Worm (Caenorhabditis elegans) whole organism, L1 larva: Measurements from ENCODE around the gene Y39F10A.3.

Experiments
- C16A3.4 ChIP-seq: fragments of 150-350 bp; optimal IDR thresholded peaks from 2 replicates; lab custom pipeline; 2014; ENCODE audit warnings: missing biosample characterization, missing genetic modification characterization
- Y116A8C.19 ChIP-seq: sonication (generic microtip); optimal IDR thresholded peaks from 2 replicates; lab custom pipeline; 2016; ENCODE audit warnings: missing compliant biosample characterization, missing genetic modification characterization, borderline replicate concordance
- alr-1 ChIP-seq: fragments of 200-800 bp; sonication (Bioruptor generic); optimal IDR thresholded peaks from 2 replicates; lab custom pipeline; 2018; ENCODE audit warnings: borderline replicate concordance, mild to moderate bottlenecking, missing genetic modification characterization, missing compliant biosample characterization
- aly-2 ChIP-seq: fragments of 150-350 bp; optimal IDR thresholded peaks from 2 replicates; lab custom pipeline; 2014; ENCODE audit warnings: missing biosample characterization, missing genetic modification characterization
- ama-1 ChIP-seq: fragments of 150-350 bp; optimal IDR thresholded peaks from 2 replicates; lab custom pipeline; 2014
- ceh-82 ChIP-seq, 3 experiments: fragments of 150-350 bp in 1 of 3; sonication (generic microtip) in 2 of 3; optimal IDR thresholded peaks; 2 replicates each; lab custom pipeline; 2014 to 2017; ENCODE audit warnings: missing biosample characterization in 3 of 3, missing genetic modification characterization in 3 of 3
- dpl-1 ChIP-seq, 3 experiments: fragments of 150-350 bp in 2 of 3; sonication (generic microtip) in 1 of 3; optimal IDR thresholded peaks; 2 replicates each; lab custom pipeline; 2014 to 2017; ENCODE audit warnings: missing biosample characterization in 3 of 3, missing genetic modification characterization in 3 of 3, missing genetic modification reagents in 3 of 3
- efl-1 ChIP-seq, 4 experiments: fragments of 150-350 bp; optimal IDR thresholded peaks in 3 of 4; peaks in 1 of 4; 1 replicate in 1 of 4; 2 replicates in 3 of 4; lab custom pipeline; 2014; ENCODE audit warnings: missing biosample characterization in 2 of 4, missing genetic modification characterization in 2 of 4, missing genetic modification reagents in 2 of 4
- efl-3 ChIP-seq: fragments of 200-800 bp; sonication (Bioruptor generic); optimal IDR thresholded peaks from 2 replicates; lab custom pipeline; 2018; ENCODE audit warnings: mild to moderate bottlenecking, missing genetic modification characterization, missing compliant biosample characterization
- egl-13 ChIP-seq: sonication (generic microtip); optimal IDR thresholded peaks from 2 replicates; lab custom pipeline; 2016; ENCODE audit warnings: missing genotype, missing genetic modification reagents, missing genetic modification characterization, missing compliant biosample characterization
- fos-1 ChIP-seq: fragments of 150-350 bp; optimal IDR thresholded peaks from 2 replicates; lab custom pipeline; 2014; ENCODE audit warnings: missing biosample characterization, missing genetic modification characterization
- grh-1 ChIP-seq: fragments of 200-800 bp; sonication (Bioruptor generic); IDR thresholded peaks from 2 replicates; pipeline ENCODE4 v1.3.6; 2022; ENCODE audit warnings: missing genetic modification reagents, missing genetic modification characterization, missing compliant biosample characterization
- hlh-4 ChIP-seq: sonication (generic microtip); optimal IDR thresholded peaks from 2 replicates; lab custom pipeline; 2016; ENCODE audit warnings: mild to moderate bottlenecking, missing genetic modification characterization, missing compliant biosample characterization
- hpl-2 ChIP-seq: fragments of 150-350 bp; optimal IDR thresholded peaks from 2 replicates; lab custom pipeline; 2014; ENCODE audit warnings: missing biosample characterization, missing genetic modification reagents, missing genetic modification characterization
- irx-1 ChIP-seq: sonication (generic microtip); optimal IDR thresholded peaks from 2 replicates; lab custom pipeline; 2016; ENCODE audit warnings: missing genetic modification characterization, missing compliant biosample characterization
- isw-1 ChIP-seq: fragments of 200-800 bp; sonication (Bioruptor generic); IDR thresholded peaks from 2 replicates; pipeline ENCODE4 v1.3.6; 2022; ENCODE audit warnings: missing genetic modification characterization, missing compliant biosample characterization
- lin-13 ChIP-seq: fragments of 150-350 bp; optimal IDR thresholded peaks from 2 replicates; lab custom pipeline; 2014; ENCODE audit warnings: missing biosample characterization, missing genetic modification reagents, missing genetic modification characterization
- lin-14 ChIP-seq: fragments of 200-800 bp; sonication (Bioruptor generic); optimal IDR thresholded peaks from 2 replicates; lab custom pipeline; 2018; ENCODE audit warnings: mild to moderate bottlenecking, missing genetic modification characterization, moderate library complexity, missing compliant biosample characterization
- lin-39 ChIP-seq: fragments of 150-350 bp; optimal IDR thresholded peaks from 2 replicates; lab custom pipeline; 2014; ENCODE audit warnings: missing biosample characterization, missing genetic modification reagents, missing genetic modification characterization
- lir-3 ChIP-seq: sonication (generic microtip); optimal IDR thresholded peaks from 2 replicates; lab custom pipeline; 2016; ENCODE audit warnings: mild to moderate bottlenecking, missing genetic modification characterization, moderate library complexity, missing compliant biosample characterization; ENCODE audit not compliant: poor library complexity
- lsy-2 ChIP-seq, 2 experiments: fragments of 150-350 bp; optimal IDR thresholded peaks; 2 replicates each; lab custom pipeline; 2014; ENCODE audit warnings: missing biosample characterization in 2 of 2, missing genetic modification characterization in 2 of 2
- mdl-1 ChIP-seq, 2 experiments: fragments of 150-350 bp; optimal IDR thresholded peaks; 2 replicates each; lab custom pipeline; 2014 to 2017; ENCODE audit warnings: missing biosample characterization in 2 of 2, missing genetic modification characterization in 2 of 2, inconsistent platforms in 1 of 2
- mef-2 ChIP-seq: fragments of 150-350 bp; optimal IDR thresholded peaks from 2 replicates; lab custom pipeline; 2014; ENCODE audit warnings: missing biosample characterization, missing genetic modification characterization
- mep-1 ChIP-seq: fragments of 150-350 bp; optimal IDR thresholded peaks from 2 replicates; lab custom pipeline; 2014; ENCODE audit warnings: missing biosample characterization, missing genetic modification characterization
- nhr-11 ChIP-seq: fragments of 150-350 bp; optimal IDR thresholded peaks from 2 replicates; lab custom pipeline; 2014; ENCODE audit warnings: missing biosample characterization, missing genetic modification characterization
- nhr-12 ChIP-seq: sonication (generic microtip); optimal IDR thresholded peaks from 2 replicates; lab custom pipeline; 2017; ENCODE audit warnings: missing biosample characterization, missing genetic modification characterization
- nhr-20 ChIP-seq: sonication (generic microtip); optimal IDR thresholded peaks from 2 replicates; lab custom pipeline; 2016; ENCODE audit warnings: mild to moderate bottlenecking, missing genetic modification characterization, missing compliant biosample characterization
- nhr-237 ChIP-seq: fragments of 150-350 bp; optimal IDR thresholded peaks from 2 replicates; lab custom pipeline; 2014; ENCODE audit warnings: missing biosample characterization, missing genetic modification characterization
- nhr-47 ChIP-seq: sonication (generic microtip); optimal IDR thresholded peaks from 2 replicates; lab custom pipeline; 2016; ENCODE audit warnings: mild to moderate bottlenecking, missing genetic modification characterization, moderate library complexity, missing compliant biosample characterization
- nhr-77 ChIP-seq: fragments of 150-350 bp; optimal IDR thresholded peaks from 2 replicates; lab custom pipeline; 2014; ENCODE audit warnings: missing biosample characterization, missing genetic modification characterization
- nhr-84 ChIP-seq: sonication (generic microtip); optimal IDR thresholded peaks from 2 replicates; lab custom pipeline; 2017; ENCODE audit warnings: missing biosample characterization, missing genetic modification characterization
- nhr-90 ChIP-seq: sonication (generic microtip); optimal IDR thresholded peaks from 2 replicates; lab custom pipeline; 2016; ENCODE audit warnings: mild to moderate bottlenecking, missing genetic modification characterization, missing compliant biosample characterization; ENCODE audit not compliant: poor library complexity
- pag-3 ChIP-seq: sonication (generic microtip); optimal IDR thresholded peaks from 2 replicates; lab custom pipeline; 2017; ENCODE audit warnings: missing genetic modification characterization, mild to moderate bottlenecking, missing compliant biosample characterization, antibody characterized with exemption, borderline replicate concordance; ENCODE audit not compliant: insufficient read depth
- rnt-1 ChIP-seq: sonication (generic microtip); optimal IDR thresholded peaks from 2 replicates; lab custom pipeline; 2016; ENCODE audit warnings: mild to moderate bottlenecking, missing genetic modification characterization, moderate library complexity, missing compliant biosample characterization
- skn-1 ChIP-seq: fragments of 150-350 bp; optimal IDR thresholded peaks from 2 replicates; lab custom pipeline; 2014; ENCODE audit warnings: missing biosample characterization, missing genetic modification characterization
- snu-23 ChIP-seq: sonication (generic microtip); optimal IDR thresholded peaks from 2 replicates; lab custom pipeline; 2016; ENCODE audit warnings: missing genetic modification characterization, missing compliant biosample characterization
- sptf-1 ChIP-seq: fragments of 150-350 bp; optimal IDR thresholded peaks from 2 replicates; lab custom pipeline; 2014; ENCODE audit warnings: missing biosample characterization, missing genetic modification characterization
- sup-37 ChIP-seq: fragments of 200-800 bp; sonication (Bioruptor generic); optimal IDR thresholded peaks from 2 replicates; lab custom pipeline; 2018; ENCODE audit warnings: mild to moderate bottlenecking, missing genetic modification characterization, missing compliant biosample characterization
- swsn-7 ChIP-seq: sonication (generic microtip); optimal IDR thresholded peaks from 2 replicates; lab custom pipeline; 2016; ENCODE audit warnings: missing genetic modification characterization, missing compliant biosample characterization
- unc-30 ChIP-seq: sonication (generic microtip); optimal IDR thresholded peaks from 2 replicates; lab custom pipeline; 2017; ENCODE audit warnings: missing biosample characterization, missing genetic modification characterization
- unc-86 ChIP-seq: sonication (generic microtip); optimal IDR thresholded peaks from 2 replicates; lab custom pipeline; 2016; ENCODE audit warnings: missing genetic modification characterization, missing compliant biosample characterization
- vab-15 ChIP-seq: sonication (generic microtip); optimal IDR thresholded peaks from 2 replicates; lab custom pipeline; 2017; ENCODE audit warnings: missing genotype, mild to moderate bottlenecking, missing genetic modification characterization, missing compliant biosample characterization
- zag-1 ChIP-seq: fragments of 150-350 bp; optimal IDR thresholded peaks from 2 replicates; lab custom pipeline; 2014; ENCODE audit warnings: missing biosample characterization, missing genetic modification characterization
- zip-4 ChIP-seq: fragments of 200-800 bp; sonication (Bioruptor generic); optimal IDR thresholded peaks from 2 replicates; lab custom pipeline; 2018; ENCODE audit warnings: mild to moderate bottlenecking, missing genetic modification characterization, moderate library complexity, missing compliant biosample characterization
- ztf-4 ChIP-seq: fragments of 150-350 bp; optimal IDR thresholded peaks from 2 replicates; lab custom pipeline; 2014; ENCODE audit warnings: missing biosample characterization, missing genetic modification characterization

Y39F10A.3 gene

DNA sequence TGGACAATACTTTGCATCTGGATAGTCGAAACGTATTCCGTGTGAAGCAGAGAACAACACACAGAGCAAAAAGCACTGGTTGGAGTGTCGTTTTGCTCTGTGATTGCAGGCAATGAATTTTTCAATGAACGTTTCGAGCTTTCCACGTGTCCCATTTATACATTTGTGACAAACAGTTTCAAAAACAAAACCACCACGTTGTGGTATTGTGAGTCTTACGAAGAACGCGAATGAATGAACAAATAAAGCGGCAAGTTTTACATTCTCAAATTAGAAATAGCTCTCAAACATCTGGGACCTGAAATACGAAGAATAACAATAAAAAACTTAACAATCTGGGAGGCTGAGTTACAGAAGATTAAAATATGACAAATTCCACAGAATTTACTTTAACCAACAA, 9.0 kb upstream of the Y39F10A.3 start, which contains the start of gene F46F5.1:
Gene F46F5.1, minus strand, starts transcription at position 101 of the 400 bp plus-strand sequence.
- TF ChIP-seq efl-1 (optimal IDR thresholded peaks at IDR 0.05; lab: Kevin White, UChicago), result no peak
- no peak for TF ChIP-seq efl-1 (GFP tag; optimal IDR thresholded peaks at IDR 0.05 in 1 of 2; lab: Kevin White, UChicago)
- no peak for TF ChIP-seq Y116A8C.19 (tag; lab: Kevin White, UChicago)
- no peak for TF ChIP-seq nhr-11 (tag; lab: Kevin White, UChicago)
- TF ChIP-seq ceh-82 (tag; optimal IDR thresholded peaks at IDR 0.05; lab: Kevin White, UChicago), result no peak
- TF ChIP-seq nhr-20 (tag; lab: Kevin White, UChicago), result no peak
- TF ChIP-seq nhr-237 (tag; lab: Kevin White, UChicago), result no peak
- no peak for TF ChIP-seq ztf-4 (tag; lab: Kevin White, UChicago)
- no peak for TF ChIP-seq pag-3 (tag; lab: Kevin White, UChicago)
- no peak for TF ChIP-seq vab-15 (tag; lab: Kevin White, UChicago)
- TF ChIP-seq egl-13 (tag; lab: Kevin White, UChicago), result no peak
- TF ChIP-seq nhr-77 (tag; lab: Kevin White, UChicago), result no peak
- no peak for TF ChIP-seq mdl-1 (tag; optimal IDR thresholded peaks at IDR 0.05; lab: Kevin White, UChicago)
- TF ChIP-seq lir-3 (tag; lab: Kevin White, UChicago), result no peak
- TF ChIP-seq zag-1 (tag; lab: Kevin White, UChicago), result no peak
- no peak for TF ChIP-seq zip-4 (GFP tag; lab: Kevin White, UChicago)
- TF ChIP-seq hlh-4, result no peak
- TF ChIP-seq unc-86 (tag; lab: Kevin White, UChicago), result no peak
- TF ChIP-seq lin-39 (tag; lab: Kevin White, UChicago), result no peak
- TF ChIP-seq unc-30 (tag; lab: Kevin White, UChicago), result no peak

DNA sequence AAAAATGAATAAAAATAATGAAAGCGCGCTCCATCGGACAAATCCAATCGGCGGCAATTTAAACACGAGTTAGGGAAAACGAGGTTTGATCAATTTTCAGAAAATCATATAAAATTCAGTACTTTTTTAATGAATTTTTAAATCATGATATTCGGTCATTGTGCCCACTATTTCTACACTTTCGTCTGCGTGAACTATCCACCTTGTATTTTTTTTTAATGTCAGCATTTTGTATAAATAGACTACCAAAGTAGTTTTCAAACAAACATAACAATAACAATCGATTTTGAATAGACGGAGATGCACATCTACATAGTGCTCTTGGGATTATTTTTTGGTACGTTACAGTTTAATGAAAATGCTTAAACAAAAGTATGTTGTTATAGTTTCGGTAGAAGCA, 5.3 kb upstream of the Y39F10A.3 start, which contains the start of gene F46F5.15:
Gene F46F5.15, plus strand, starts transcription at position 301 of the 400 bp plus-strand sequence.
- TF ChIP-seq efl-1 (optimal IDR thresholded peaks at IDR 0.05; lab: Kevin White, UChicago), result no peak
- TF ChIP-seq efl-1 (GFP tag; optimal IDR thresholded peaks at IDR 0.05 in 1 of 2; lab: Kevin White, UChicago), result no peak
- no peak for TF ChIP-seq efl-3 (GFP tag; lab: Kevin White, UChicago)
- TF ChIP-seq nhr-84, result no peak
- TF ChIP-seq isw-1 (GFP tag; lab: Robert Waterston, UW), result no peak
- no peak for TF ChIP-seq C16A3.4 (tag; lab: Kevin White, UChicago)
- no peak for TF ChIP-seq alr-1 (tag; lab: Kevin White, UChicago)
- TF ChIP-seq unc-30 (tag; lab: Kevin White, UChicago), result no peak
- TF ChIP-seq lsy-2 (tag; optimal IDR thresholded peaks at IDR 0.05; lab: Kevin White, UChicago), result no peak
- TF ChIP-seq lin-13 (GFP tag; lab: Kevin White, UChicago), result no peak
- TF ChIP-seq lin-14 (GFP tag; lab: Kevin White, UChicago), result no peak
- TF ChIP-seq snu-23 (GFP tag; lab: Kevin White, UChicago), result no peak
- no peak for TF ChIP-seq swsn-7 (tag; lab: Kevin White, UChicago)
- no peak for TF ChIP-seq rnt-1 (tag; lab: Kevin White, UChicago)
- TF ChIP-seq mep-1 (tag; lab: Kevin White, UChicago), result no peak
- no peak for TF ChIP-seq ama-1 (lab: Kevin White, UChicago)
- TF ChIP-seq sptf-1 (tag; lab: Kevin White, UChicago), result no peak
- no peak for TF ChIP-seq sup-37
- no peak for TF ChIP-seq hlh-4
- TF ChIP-seq, all 84 proteins: peak for 0

ce11 chrII:786938-787337, 4.1 kb upstream of the Y39F10A.3 start, which contains the start of gene F46F5.16:
TSS of gene F46F5.16 (plus strand) at chrII:787238.
- TF ChIP-seq skn-1 (no peak), mef-2 (tag; lab: Kevin White, UChicago) (no peak), grh-1 (GFP tag; lab: Robert Waterston, UW) (no peak), nhr-20 (tag; lab: Kevin White, UChicago) (no peak), aly-2 (tag; lab: Kevin White, UChicago) (no peak), nhr-12 (tag; lab: Kevin White, UChicago) (no peak), nhr-77 (tag; lab: Kevin White, UChicago) (no peak), nhr-90 (no peak), hpl-2 (GFP tag; lab: Kevin White, UChicago) (no peak), swsn-7 (tag; lab: Kevin White, UChicago) (no peak), irx-1 (tag; lab: Kevin White, UChicago) (no peak), dpl-1 (GFP tag; optimal IDR thresholded peaks at IDR 0.05; lab: Kevin White, UChicago) (no peak), nhr-47 (tag; lab: Kevin White, UChicago) (no peak), isw-1 (GFP tag; lab: Robert Waterston, UW) (no peak), egl-13 (tag; lab: Kevin White, UChicago) (no peak), unc-30 (tag; lab: Kevin White, UChicago) (no peak), fos-1 (tag; lab: Kevin White, UChicago) (no peak)
